Worm (Caenorhabditis elegans) whole organism, late embryonic: ENCODE data around the gene C07B5.8.

Experiments
- C08G9.2 ChIP-seq: sonication (generic microtip); optimal IDR thresholded peaks from 2 replicates; lab custom pipeline; 2016; ENCODE audit warnings: mild to moderate bottlenecking, missing genetic modification characterization, moderate library complexity, missing compliant biosample characterization
- C38D4.7 ChIP-seq: fragments of 200-800 bp; sonication (Bioruptor generic); optimal IDR thresholded peaks from 2 replicates; lab custom pipeline; 2018; ENCODE audit warnings: mild to moderate bottlenecking, missing genetic modification characterization, moderate library complexity, missing compliant biosample characterization
- K02D7.2 ChIP-seq: sonication (generic microtip); optimal IDR thresholded peaks from 2 replicates; lab custom pipeline; 2017; ENCODE audit warnings: mild to moderate bottlenecking, missing genetic modification characterization, missing compliant biosample characterization
- ama-1 ChIP-seq: fragments of 150-350 bp; optimal IDR thresholded peaks from 2 replicates; lab custom pipeline; 2014
- ceh-14 ChIP-seq: sonication (generic microtip); optimal IDR thresholded peaks from 2 replicates; lab custom pipeline; 2016; ENCODE audit warnings: missing genotype, missing genetic modification characterization, missing compliant biosample characterization
- ceh-18 ChIP-seq: sonication (generic microtip); optimal IDR thresholded peaks from 2 replicates; lab custom pipeline; 2016; ENCODE audit warnings: missing genetic modification characterization, missing compliant biosample characterization
- ceh-19 ChIP-seq: fragments of 200-800 bp; sonication (Bioruptor generic); optimal IDR thresholded peaks from 2 replicates; lab custom pipeline; 2018; ENCODE audit warnings: mild to moderate bottlenecking, missing genetic modification characterization, missing compliant biosample characterization
- ceh-2 ChIP-seq: sonication (generic microtip); optimal IDR thresholded peaks from 2 replicates; lab custom pipeline; 2016; ENCODE audit warnings: missing genotype, missing genetic modification characterization, missing compliant biosample characterization
- ceh-22 ChIP-seq: sonication (generic microtip); optimal IDR thresholded peaks from 2 replicates; lab custom pipeline; 2017; ENCODE audit warnings: missing biosample characterization, missing genetic modification characterization
- ceh-24 ChIP-seq: sonication (generic microtip); optimal IDR thresholded peaks from 2 replicates; lab custom pipeline; 2016; ENCODE audit warnings: mild to moderate bottlenecking, missing genetic modification characterization, missing compliant biosample characterization
- ceh-30 ChIP-seq: fragments of 150-350 bp; optimal IDR thresholded peaks from 2 replicates; lab custom pipeline; 2014; ENCODE audit warnings: missing biosample characterization, missing genetic modification characterization
- ceh-31 ChIP-seq: sonication (generic microtip); optimal IDR thresholded peaks from 2 replicates; lab custom pipeline; 2016; ENCODE audit warnings: missing genetic modification characterization, missing compliant biosample characterization
- ceh-34 ChIP-seq: sonication (generic microtip); optimal IDR thresholded peaks from 2 replicates; lab custom pipeline; 2016; ENCODE audit warnings: mild to moderate bottlenecking, missing genetic modification characterization, missing compliant biosample characterization
- ceh-45 ChIP-seq: fragments of 200-800 bp; sonication (Bioruptor generic); IDR thresholded peaks from 2 replicates; pipeline ENCODE4 v1.3.6; 2022; ENCODE audit warnings: missing genetic modification reagents, missing genetic modification characterization, missing compliant biosample characterization
- ceh-48 ChIP-seq: sonication (generic microtip); optimal IDR thresholded peaks from 2 replicates; lab custom pipeline; 2016; ENCODE audit warnings: missing genetic modification characterization, inconsistent platforms, missing compliant biosample characterization
- ceh-6 ChIP-seq: fragments of 200-800 bp; sonication (Bioruptor generic); optimal IDR thresholded peaks from 2 replicates; lab custom pipeline; 2018; ENCODE audit warnings: mild to moderate bottlenecking, missing genetic modification characterization, missing compliant biosample characterization
- ceh-9 ChIP-seq: sonication (generic microtip); optimal IDR thresholded peaks from 2 replicates; lab custom pipeline; 2016; ENCODE audit warnings: mild to moderate bottlenecking, missing genetic modification characterization, inconsistent platforms, missing compliant biosample characterization
- che-1 ChIP-seq: sonication (generic microtip); optimal IDR thresholded peaks from 2 replicates; lab custom pipeline; 2016; ENCODE audit warnings: mild to moderate bottlenecking, missing genetic modification characterization, missing compliant biosample characterization
- dve-1 ChIP-seq: sonication (generic microtip); optimal IDR thresholded peaks from 2 replicates; lab custom pipeline; 2017; ENCODE audit warnings: antibody characterized with exemption, mild to moderate bottlenecking, missing genetic modification characterization, missing compliant biosample characterization
- elt-4 ChIP-seq: sonication (generic microtip); optimal IDR thresholded peaks from 2 replicates; lab custom pipeline; 2016; ENCODE audit warnings: missing genetic modification characterization, missing compliant biosample characterization
- ets-4 ChIP-seq: sonication (generic microtip); optimal IDR thresholded peaks from 2 replicates; lab custom pipeline; 2016; ENCODE audit warnings: missing genetic modification characterization, missing compliant biosample characterization
- fax-1 ChIP-seq: sonication (generic microtip); optimal IDR thresholded peaks from 2 replicates; lab custom pipeline; 2016; ENCODE audit warnings: missing genotype, missing genetic modification characterization, missing compliant biosample characterization
- fkh-10 ChIP-seq: fragments of 150-350 bp; optimal IDR thresholded peaks from 2 replicates; lab custom pipeline; 2014; ENCODE audit warnings: missing biosample characterization, missing genetic modification reagents, missing genetic modification characterization
- gmeb-2 ChIP-seq: sonication (generic microtip); optimal IDR thresholded peaks from 2 replicates; lab custom pipeline; 2016; ENCODE audit warnings: missing genetic modification characterization, inconsistent platforms, missing compliant biosample characterization
- hlh-6 ChIP-seq: sonication (generic microtip); optimal IDR thresholded peaks from 2 replicates; lab custom pipeline; 2016; ENCODE audit warnings: missing genotype, missing genetic modification characterization, missing compliant biosample characterization
- lim-6 ChIP-seq: sonication (generic microtip); optimal IDR thresholded peaks from 2 replicates; lab custom pipeline; 2016; ENCODE audit warnings: missing genetic modification characterization, missing compliant biosample characterization
- lin-11 ChIP-seq: fragments of 200-800 bp; sonication (Bioruptor generic); optimal IDR thresholded peaks from 2 replicates; lab custom pipeline; 2018; ENCODE audit warnings: mild to moderate bottlenecking, missing genetic modification characterization, missing compliant biosample characterization
- madf-2 ChIP-seq: sonication (generic microtip); optimal IDR thresholded peaks from 2 replicates; lab custom pipeline; 2017; ENCODE audit warnings: missing genetic modification characterization, missing compliant biosample characterization
- nfya-1 ChIP-seq: sonication (generic microtip); optimal IDR thresholded peaks from 2 replicates; lab custom pipeline; 2017; ENCODE audit warnings: missing genetic modification characterization, mild to moderate bottlenecking, missing compliant biosample characterization, antibody characterized with exemption, moderate library complexity
- nhr-11 ChIP-seq: fragments of 150-350 bp; optimal IDR thresholded peaks from 2 replicates; lab custom pipeline; 2014; ENCODE audit warnings: missing biosample characterization, missing genetic modification characterization
- nhr-232 ChIP-seq: sonication (generic microtip); optimal IDR thresholded peaks from 2 replicates; lab custom pipeline; 2016; ENCODE audit warnings: missing genetic modification characterization, missing compliant biosample characterization
- odd-2 ChIP-seq: sonication (generic microtip); optimal IDR thresholded peaks from 2 replicates; lab custom pipeline; 2017; ENCODE audit warnings: antibody characterized with exemption, mild to moderate bottlenecking, missing genetic modification characterization, missing compliant biosample characterization
- sdc-2 ChIP-seq: sonication (generic microtip); optimal IDR thresholded peaks from 2 replicates; lab custom pipeline; 2016; ENCODE audit warnings: missing genotype, missing genetic modification characterization, missing compliant biosample characterization
- sox-2 ChIP-seq: fragments of 200-800 bp; sonication (Bioruptor generic); IDR thresholded peaks from 2 replicates; pipeline ENCODE4 v1.3.6; 2022; ENCODE audit warnings: missing genetic modification reagents, missing genetic modification characterization, missing compliant biosample characterization
- sox-4 ChIP-seq: sonication (generic microtip); optimal IDR thresholded peaks from 2 replicates; lab custom pipeline; 2017; ENCODE audit warnings: mild to moderate bottlenecking, missing genetic modification characterization, inconsistent platforms, missing compliant biosample characterization
- tbx-2 ChIP-seq: sonication (generic microtip); optimal IDR thresholded peaks from 2 replicates; lab custom pipeline; 2016; ENCODE audit warnings: missing genetic modification characterization, missing compliant biosample characterization
- ttx-3 ChIP-seq: sonication (generic microtip); optimal IDR thresholded peaks from 2 replicates; lab custom pipeline; 2016; ENCODE audit warnings: missing genetic modification reagents, missing genetic modification characterization, missing compliant biosample characterization
- unc-42 ChIP-seq: sonication (generic microtip); optimal IDR thresholded peaks from 2 replicates; lab custom pipeline; 2016; ENCODE audit warnings: missing genotype, missing genetic modification characterization, missing compliant biosample characterization
- ztf-16 ChIP-seq: sonication (generic microtip); optimal IDR thresholded peaks from 2 replicates; lab custom pipeline; 2017; ENCODE audit warnings: missing genetic modification characterization, missing compliant biosample characterization

Gene C07B5.8

ce11 chrX:9555238-9555637 lies 18.7 kb upstream of the C07B5.8 start:
- TF ChIP-seq ets-4 (tag; lab: Kevin White, UChicago): no peak
- no peak for TF ChIP-seq ceh-30 (tag; lab: Kevin White, UChicago)
- TF ChIP-seq gmeb-2 (tag; lab: Kevin White, UChicago): no peak
- TF ChIP-seq lim-6: no peak
- no peak for TF ChIP-seq fkh-10
- no peak for TF ChIP-seq hlh-6 (tag; lab: Kevin White, UChicago)
- TF ChIP-seq ceh-2 (tag; lab: Kevin White, UChicago): no peak
- TF ChIP-seq K02D7.2 (tag; lab: Kevin White, UChicago): no peak
- no peak for TF ChIP-seq ama-1 (lab: Kevin White, UChicago)
- TF ChIP-seq unc-42 (tag; lab: Kevin White, UChicago): no peak
- no peak for TF ChIP-seq ceh-22
- no peak for TF ChIP-seq che-1 (tag; lab: Kevin White, UChicago)
- TF ChIP-seq nfya-1 (tag; lab: Kevin White, UChicago): no peak
- TF ChIP-seq odd-2 (tag; lab: Kevin White, UChicago): no peak
- no peak for TF ChIP-seq ceh-6 (GFP tag; lab: Kevin White, UChicago)
- no peak for TF ChIP-seq ceh-48 (tag; lab: Kevin White, UChicago)
- TF ChIP-seq elt-4 (tag; lab: Kevin White, UChicago): no peak
- TF ChIP-seq ceh-24 (tag; lab: Kevin White, UChicago): no peak
- TF ChIP-seq ttx-3: no peak
- no peak for TF ChIP-seq ceh-9 (tag; lab: Kevin White, UChicago)

- TF ChIP-seq K02D7.2 (tag; lab: Kevin White, UChicago) (no peak), madf-2 (tag; lab: Kevin White, UChicago) (no peak), C38D4.7 (GFP tag; lab: Kevin White, UChicago) (no peak), lim-6 (no peak), ceh-19 (GFP tag; lab: Kevin White, UChicago) (no peak), sox-4 (no peak), C08G9.2 (tag; lab: Kevin White, UChicago) (no peak), lin-11 (no peak), ceh-14 (tag; lab: Kevin White, UChicago) (no peak), ceh-22 (no peak), nhr-11 (tag; lab: Kevin White, UChicago) (no peak), sox-2 (GFP tag; lab: Robert Waterston, UW) (no peak), tbx-2 (no peak), ztf-16 (tag; lab: Kevin White, UChicago) (no peak), ceh-18 (tag; lab: Kevin White, UChicago) (no peak), ceh-9 (tag; lab: Kevin White, UChicago) (no peak)
Observed at ce11 chrX:9553095-9553494, 16.5 kb upstream of the C07B5.8 start.

ce11 chrX:9552404-9552803 lies 15.8 kb upstream of the C07B5.8 start:
- TF ChIP-seq fax-1 (tag; lab: Kevin White, UChicago) (no peak), tbx-2 (no peak), ceh-34 (tag; lab: Kevin White, UChicago) (peak; percentile 14), unc-42 (tag; lab: Kevin White, UChicago) (peak; percentile 6), sdc-2 (tag; lab: Kevin White, UChicago) (peak; percentile 26), hlh-6 (tag; lab: Kevin White, UChicago) (no peak), C08G9.2 (tag; lab: Kevin White, UChicago) (peak; percentile 10), nhr-232 (tag; lab: Kevin White, UChicago) (no peak), ceh-31 (peak; percentile 21)

- TF ChIP-seq nfya-1 (tag; lab: Kevin White, UChicago): peak; percentile 32
- no peak for TF ChIP-seq ceh-45
- no peak for TF ChIP-seq dve-1
Observed at ce11 chrX:9551112-9551511, 14.5 kb upstream of the C07B5.8 start.
